Worm (Caenorhabditis elegans) whole organism, L4 larva: Measurements from ENCODE around the gene egl-19.

Experiments used
- F44E2.7 ChIP-seq: fragments of 200-800 bp; sonication (Bioruptor generic); IDR thresholded peaks from 2 replicates; pipeline ENCODE4 v2.1.2; 2022; ENCODE audit warnings: missing genetic modification characterization, missing compliant biosample characterization
- Y48G9A.11 ChIP-seq: fragments of 200-800 bp; sonication (Bioruptor generic); IDR thresholded peaks from 2 replicates; pipeline ENCODE4 v1.3.6; 2022; ENCODE audit warnings: missing genetic modification reagents, missing genetic modification characterization, missing compliant biosample characterization
- Y5F2A.4 ChIP-seq: fragments of 200-800 bp; sonication (Bioruptor generic); optimal IDR thresholded peaks from 2 replicates; lab custom pipeline; 2018; ENCODE audit warnings: mild to moderate bottlenecking, missing genetic modification characterization, missing compliant biosample characterization
- ZK546.5 ChIP-seq, 2 experiments: sonication (generic microtip); optimal IDR thresholded peaks; 2 replicates each; lab custom pipeline; 2017; ENCODE audit warnings: missing biosample characterization in 2 of 2, missing genetic modification characterization in 2 of 2
- arid-1 ChIP-seq: fragments of 200-800 bp; sonication (Bioruptor generic); conservative IDR thresholded peaks from 2 replicates; pipeline ENCODE4 v1.3.6; 2022; ENCODE audit warnings: missing genetic modification reagents, missing genetic modification characterization, missing compliant biosample characterization
- ceh-32 ChIP-seq: sonication (generic microtip); optimal IDR thresholded peaks from 2 replicates; lab custom pipeline; 2016; ENCODE audit warnings: mild to moderate bottlenecking, missing genetic modification characterization, missing compliant biosample characterization; ENCODE audit not compliant: poor library complexity
- ceh-44 ChIP-seq: fragments of 200-800 bp; sonication (Bioruptor generic); IDR thresholded peaks from 2 replicates; pipeline ENCODE4 v1.3.6; 2022; ENCODE audit warnings: missing genetic modification reagents, missing genetic modification characterization, missing compliant biosample characterization
- ceh-62 ChIP-seq: sonication (generic microtip); optimal IDR thresholded peaks from 2 replicates; lab custom pipeline; 2017; ENCODE audit warnings: missing biosample characterization, missing genetic modification characterization
- ces-1 ChIP-seq: fragments of 150-350 bp; sonication (generic microtip); optimal IDR thresholded peaks from 4 replicates; lab custom pipeline; 2014; ENCODE audit warnings: missing biosample characterization, missing genetic modification reagents, missing genetic modification characterization
- cey-2 ChIP-seq: sonication (generic microtip); optimal IDR thresholded peaks from 3 replicates; lab custom pipeline; 2017; ENCODE audit warnings: missing genetic modification characterization, mild to moderate bottlenecking, missing compliant biosample characterization, antibody characterized with exemption, borderline replicate concordance; ENCODE audit not compliant: insufficient read depth
- ctbp-1 ChIP-seq: fragments of 200-800 bp; sonication (Bioruptor generic); IDR thresholded peaks from 2 replicates; pipeline ENCODE4 v1.3.6; 2022; ENCODE audit warnings: missing genetic modification reagents, missing genetic modification characterization, missing compliant biosample characterization
- daf-12 ChIP-seq: fragments of 150-350 bp; optimal IDR thresholded peaks from 2 replicates; lab custom pipeline; 2014; ENCODE audit warnings: missing biosample characterization, missing genetic modification reagents, missing genetic modification characterization
- daf-16 ChIP-seq, 3 experiments: sonication (generic microtip); optimal IDR thresholded peaks; 2 replicates each; lab custom pipeline; 2016 to 2017; ENCODE audit warnings: missing genetic modification characterization in 3 of 3, missing genetic modification reagents in 3 of 3, mild to moderate bottlenecking in 2 of 3, missing compliant biosample characterization in 2 of 3, missing biosample characterization in 1 of 3, moderate library complexity in 1 of 3
- daf-8 ChIP-seq: fragments of 200-800 bp; sonication (Bioruptor generic); IDR thresholded peaks from 2 replicates; pipeline ENCODE4 v1.3.6; 2022; ENCODE audit warnings: missing genetic modification characterization, missing compliant biosample characterization
- dmd-6 ChIP-seq: fragments of 200-800 bp; sonication (Bioruptor generic); IDR thresholded peaks from 2 replicates; pipeline ENCODE4 v1.3.6; 2022; ENCODE audit warnings: missing genetic modification reagents, missing genetic modification characterization, missing compliant biosample characterization
- dmd-8 ChIP-seq: fragments of 200-800 bp; sonication (Bioruptor generic); IDR thresholded peaks from 2 replicates; pipeline ENCODE4 v1.3.6; 2022; ENCODE audit warnings: missing genetic modification characterization, missing compliant biosample characterization
- dmd-9 ChIP-seq: fragments of 200-800 bp; sonication (Bioruptor generic); IDR thresholded peaks from 2 replicates; pipeline ENCODE4 v1.3.6; 2022; ENCODE audit warnings: missing genetic modification reagents, missing genetic modification characterization, missing compliant biosample characterization
- duxl-1 ChIP-seq: sonication (generic microtip); optimal IDR thresholded peaks from 2 replicates; lab custom pipeline; 2016; ENCODE audit warnings: mild to moderate bottlenecking, missing genetic modification characterization, moderate library complexity, missing compliant biosample characterization; ENCODE audit not compliant: poor library complexity
- egl-27 ChIP-seq: sonication (generic microtip); optimal IDR thresholded peaks from 3 replicates; lab custom pipeline; 2017; ENCODE audit warnings: missing biosample characterization, missing genetic modification reagents, missing genetic modification characterization
- fkh-10 ChIP-seq: fragments of 150-350 bp; optimal IDR thresholded peaks from 2 replicates; lab custom pipeline; 2014; ENCODE audit warnings: missing biosample characterization, missing genetic modification reagents, missing genetic modification characterization
- gei-8 ChIP-seq: fragments of 200-800 bp; sonication (Bioruptor generic); optimal IDR thresholded peaks from 2 replicates; lab custom pipeline; 2018; ENCODE audit warnings: mild to moderate bottlenecking, missing genetic modification characterization, missing compliant biosample characterization
- hlh-11 ChIP-seq: fragments of 200-800 bp; sonication (Bioruptor generic); optimal IDR thresholded peaks from 2 replicates; lab custom pipeline; 2018; ENCODE audit warnings: mild to moderate bottlenecking, missing genetic modification characterization, missing compliant biosample characterization
- hlh-30 ChIP-seq: sonication (generic microtip); optimal IDR thresholded peaks from 2 replicates; lab custom pipeline; 2017; ENCODE audit warnings: antibody characterized with exemption, mild to moderate bottlenecking, missing genetic modification characterization, missing compliant biosample characterization; ENCODE audit not compliant: insufficient read depth
- hmg-1.1 ChIP-seq: fragments of 200-800 bp; sonication (Bioruptor generic); IDR thresholded peaks from 2 replicates; pipeline ENCODE4 v1.3.6; 2022; ENCODE audit warnings: missing genetic modification reagents, missing genetic modification characterization, missing compliant biosample characterization
- lin-13 ChIP-seq: fragments of 150-350 bp; optimal IDR thresholded peaks from 2 replicates; lab custom pipeline; 2014; ENCODE audit warnings: missing biosample characterization, missing genetic modification reagents, missing genetic modification characterization
- lin-15B ChIP-seq: fragments of 150-350 bp; sonication (generic microtip); optimal IDR thresholded peaks from 3 replicates; lab custom pipeline; 2014; ENCODE audit warnings: missing biosample characterization, missing genetic modification characterization
- lin-38 ChIP-seq: fragments of 200-800 bp; sonication (Bioruptor generic); IDR thresholded peaks from 2 replicates; pipeline ENCODE4 v1.3.6; 2022; ENCODE audit warnings: missing genetic modification reagents, missing genetic modification characterization, missing compliant biosample characterization
- lir-3 ChIP-seq: sonication (generic microtip); optimal IDR thresholded peaks from 2 replicates; lab custom pipeline; 2016; ENCODE audit warnings: mild to moderate bottlenecking, missing genetic modification characterization, missing compliant biosample characterization
- lsy-2 ChIP-seq, 2 experiments: fragments of 150-350 bp in 1 of 2; sonication (generic microtip) in 1 of 2; optimal IDR thresholded peaks; 2 replicates each; lab custom pipeline; 2014 to 2017; ENCODE audit warnings: missing biosample characterization in 2 of 2, missing genetic modification characterization in 2 of 2
- madf-5 ChIP-seq, 2 experiments: fragments of 200-800 bp; sonication (Bioruptor generic); IDR thresholded peaks; 2 replicates each; pipeline ENCODE4 v1.3.6; 2022; ENCODE audit warnings: missing compliant biosample characterization in 2 of 2, missing genetic modification characterization in 2 of 2
- madf-9 ChIP-seq: fragments of 200-800 bp; sonication (Bioruptor generic); conservative IDR thresholded peaks from 2 replicates; pipeline ENCODE4 v1.3.6; 2022; ENCODE audit warnings: missing genetic modification reagents, missing genetic modification characterization, missing compliant biosample characterization
- mdt-29 ChIP-seq: fragments of 200-800 bp; sonication (Bioruptor generic); IDR thresholded peaks from 2 replicates; pipeline ENCODE4 v1.3.6; 2022; ENCODE audit warnings: missing genetic modification reagents, missing genetic modification characterization, missing compliant biosample characterization
- mes-2 ChIP-seq: sonication (generic microtip); optimal IDR thresholded peaks from 2 replicates; lab custom pipeline; 2016; ENCODE audit warnings: missing genotype, mild to moderate bottlenecking, missing genetic modification characterization, missing compliant biosample characterization; ENCODE audit not compliant: poor library complexity, severe bottlenecking
- nhr-11 ChIP-seq: fragments of 150-350 bp; optimal IDR thresholded peaks from 2 replicates; lab custom pipeline; 2014; ENCODE audit warnings: missing biosample characterization, missing genetic modification characterization
- nhr-111 ChIP-seq: fragments of 200-800 bp; sonication (Bioruptor generic); optimal IDR thresholded peaks from 2 replicates; lab custom pipeline; 2018; ENCODE audit warnings: mild to moderate bottlenecking, missing genetic modification characterization, missing compliant biosample characterization
- nhr-237 ChIP-seq: sonication (generic microtip); optimal IDR thresholded peaks from 2 replicates; lab custom pipeline; 2017; ENCODE audit warnings: missing biosample characterization, missing genetic modification characterization
- nhr-28 ChIP-seq: fragments of 150-350 bp; optimal IDR thresholded peaks from 2 replicates; lab custom pipeline; 2014; ENCODE audit warnings: missing biosample characterization, missing genetic modification characterization
- nhr-41 ChIP-seq: fragments of 200-800 bp; sonication (Bioruptor generic); IDR thresholded peaks from 2 replicates; pipeline ENCODE4 v1.3.6; 2022; ENCODE audit warnings: missing genetic modification reagents, missing genetic modification characterization, missing compliant biosample characterization
- nhr-42 ChIP-seq: fragments of 200-800 bp; sonication (Bioruptor generic); IDR thresholded peaks from 2 replicates; pipeline ENCODE4 v1.3.6; 2022; ENCODE audit warnings: missing genetic modification characterization, missing compliant biosample characterization
- nhr-48 ChIP-seq: sonication (generic microtip); optimal IDR thresholded peaks from 2 replicates; lab custom pipeline; 2016; ENCODE audit warnings: mild to moderate bottlenecking, missing genetic modification characterization, missing compliant biosample characterization
- nhr-6 ChIP-seq: fragments of 150-350 bp; optimal IDR thresholded peaks from 2 replicates; lab custom pipeline; 2014; ENCODE audit warnings: missing biosample characterization, missing genetic modification characterization
- nhr-76 ChIP-seq: fragments of 150-350 bp; optimal IDR thresholded peaks from 2 replicates; lab custom pipeline; 2014; ENCODE audit warnings: missing biosample characterization, missing genetic modification characterization
- php-3 ChIP-seq: fragments of 200-800 bp; sonication (Bioruptor generic); IDR thresholded peaks from 2 replicates; pipeline ENCODE4 v1.3.6; 2022; ENCODE audit warnings: missing genetic modification reagents, missing genetic modification characterization, missing compliant biosample characterization
- pqm-1 ChIP-seq: sonication (generic microtip); optimal IDR thresholded peaks from 2 replicates; lab custom pipeline; 2017; ENCODE audit warnings: missing biosample characterization, missing genetic modification characterization
- saeg-2 ChIP-seq: fragments of 200-800 bp; sonication (Bioruptor generic); IDR thresholded peaks from 2 replicates; pipeline ENCODE4 v1.3.6; 2022; ENCODE audit warnings: missing genetic modification reagents, missing genetic modification characterization, missing compliant biosample characterization
- skn-1 ChIP-seq: fragments of 150-350 bp; optimal IDR thresholded peaks from 2 replicates; lab custom pipeline; 2014; ENCODE audit warnings: missing biosample characterization, missing genetic modification characterization
- spr-3 ChIP-seq: fragments of 200-800 bp; sonication (Bioruptor generic); optimal IDR thresholded peaks from 2 replicates; lab custom pipeline; 2018; ENCODE audit warnings: mild to moderate bottlenecking, missing genetic modification characterization, missing compliant biosample characterization
- tra-1 ChIP-seq: fragments of 200-800 bp; sonication (Bioruptor generic); IDR thresholded peaks from 2 replicates; pipeline ENCODE4 v1.3.6; 2022; ENCODE audit warnings: missing genetic modification reagents, missing genetic modification characterization, missing compliant biosample characterization
- zfp-3 ChIP-seq: fragments of 200-800 bp; sonication (Bioruptor generic); conservative IDR thresholded peaks from 2 replicates; pipeline ENCODE4 v1.3.6; 2022; ENCODE audit warnings: missing genetic modification reagents, missing genetic modification characterization, missing compliant biosample characterization
- zip-2 ChIP-seq: fragments of 150-350 bp; optimal IDR thresholded peaks from 2 replicates; lab custom pipeline; 2014; ENCODE audit warnings: missing biosample characterization, missing genetic modification characterization

The egl-19 gene

DNA sequence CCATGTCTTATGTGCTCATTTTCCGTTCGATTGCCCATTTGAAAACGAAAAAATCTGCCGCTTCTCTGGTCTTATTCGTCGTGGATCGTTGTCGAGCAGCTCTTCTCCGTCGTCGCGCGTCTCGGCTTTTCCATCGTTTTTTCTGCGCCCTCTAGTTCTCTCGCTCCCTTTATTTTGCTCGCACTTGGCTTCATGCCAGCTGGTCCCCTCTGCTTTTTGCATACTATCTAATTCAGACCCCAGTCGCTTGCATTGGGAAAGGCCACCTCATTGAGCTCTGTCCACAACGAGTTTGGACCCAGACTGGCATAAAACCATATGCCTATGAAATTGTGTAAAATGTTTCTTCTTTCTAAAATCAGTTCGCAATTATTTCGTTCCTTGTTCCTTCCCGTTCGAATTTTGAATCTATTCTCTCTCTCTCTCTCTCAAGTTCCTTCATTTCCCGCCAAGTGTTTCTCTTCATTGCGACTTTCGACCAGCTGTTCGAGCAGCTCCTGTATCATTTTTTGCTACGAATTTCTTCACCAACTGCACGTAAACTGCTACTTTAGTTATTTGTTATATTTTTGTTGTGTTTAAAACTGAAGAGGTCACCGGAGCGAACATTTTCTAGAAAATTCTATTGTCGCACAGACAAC lies 15.1 kb upstream of the egl-19 start (continued):
- TF ChIP-seq daf-16 (GFP tag; optimal IDR thresholded peaks at IDR 0.05; lab: Kevin White, UChicago) (peak in 1 of 2 experiments; percentile 62), daf-16 (tag; optimal IDR thresholded peaks at IDR 0.05; lab: Kevin White, UChicago) (no peak), lin-38 (GFP tag; lab: Robert Waterston, UW) (no peak), saeg-2 (no peak), hlh-11 (tag; lab: Kevin White, UChicago) (peak; percentile 52), lir-3 (tag; lab: Kevin White, UChicago) (no peak), zip-2 (tag; lab: Kevin White, UChicago) (no peak), ZK546.5 (tag; optimal IDR thresholded peaks at IDR 0.05; lab: Kevin White, UChicago) (no peak), nhr-6 (peak; percentile 49), ceh-44 (GFP tag; lab: Robert Waterston, UW) (no peak), F44E2.7 (GFP tag; lab: Robert Waterston, UW) (no peak), nhr-48 (tag; lab: Kevin White, UChicago) (no peak), Y5F2A.4 (GFP tag; lab: Kevin White, UChicago) (no peak), daf-8 (no peak), lsy-2 (tag; optimal IDR thresholded peaks at IDR 0.05; lab: Kevin White, UChicago) (peak in 1 of 2 experiments; percentile 14), duxl-1 (tag; lab: Kevin White, UChicago) (no peak), mes-2 (tag; lab: Kevin White, UChicago) (peak; percentile 35), madf-9 (GFP tag; lab: Robert Waterston, UW) (no peak; the same call in 1 of the 2 replicates), egl-27 (no peak), lin-13 (GFP tag; lab: Kevin White, UChicago) (no peak), spr-3 (GFP tag; lab: Kevin White, UChicago) (no peak), nhr-11 (tag; lab: Kevin White, UChicago) (peak; percentile 18), ces-1 (GFP tag; lab: Kevin White, UChicago) (no peak), tra-1 (GFP tag; lab: Robert Waterston, UW) (no peak), dmd-8 (GFP tag; lab: Robert Waterston, UW) (no peak), nhr-237 (tag; lab: Kevin White, UChicago) (no peak), nhr-76 (tag; lab: Kevin White, UChicago) (no peak), pqm-1 (tag; lab: Kevin White, UChicago) (no peak), ctbp-1 (no peak), skn-1 (tag; lab: Kevin White, UChicago) (no peak), nhr-111 (no peak), php-3 (GFP tag; lab: Robert Waterston, UW) (no peak), nhr-41 (no peak), nhr-42 (GFP tag; lab: Robert Waterston, UW) (no peak), hmg-1.1 (GFP tag; lab: Robert Waterston, UW) (no peak), nhr-28 (no peak), gei-8 (GFP tag; lab: Kevin White, UChicago) (no peak), dmd-6 (GFP tag; lab: Robert Waterston, UW) (peak; percentile 16; the same call in 1 of the 2 replicates), lin-15B (tag; lab: Kevin White, UChicago) (no peak), mdt-29 (GFP tag; lab: Robert Waterston, UW) (no peak), hlh-30 (tag; lab: Kevin White, UChicago) (peak; percentile 19), madf-5 (GFP tag; IDR thresholded peaks at IDR 0.05; lab: Robert Waterston, UW) (no peak), Y48G9A.11 (GFP tag; lab: Robert Waterston, UW) (no peak), ceh-32 (tag; lab: Kevin White, UChicago) (no peak), zfp-3 (GFP tag; lab: Robert Waterston, UW) (no peak), daf-12 (tag; lab: Kevin White, UChicago) (no peak), ceh-62 (no peak), arid-1 (GFP tag; lab: Robert Waterston, UW) (no peak), cey-2 (tag; lab: Kevin White, UChicago) (no peak), dmd-9 (GFP tag; lab: Robert Waterston, UW) (no peak), fkh-10 (no peak)
